In genomic region chr3R:28623564-28623963, dm6 we compare ENCODE assay signal across 1 fruit fly cellular context.
TF ChIP-seq lines count a peak whose summit lies in the region.

No protein-coding gene starts in this region.

TF ChIP-seq in whole organism, embryonic, 481 proteins besides CTCF, POLR2A, EP300 and RAD21 (continued from another document and continues in another):
- TF ChIP-seq Dip3 (GFP tag; optimal IDR thresholded peaks at IDR 0.05; lab: Kevin White, UChicago), result no peak
- TF ChIP-seq CG7357 (GFP tag; IDR thresholded peaks at IDR 0.05; lab: Robert Waterston, UW), result no peak
- no peak for TF ChIP-seq gfzf (GFP tag; optimal IDR thresholded peaks at IDR 0.05; lab: Kevin White, UChicago)
- no peak for TF ChIP-seq CG4617 (GFP tag; optimal IDR thresholded peaks at IDR 0.05; lab: Kevin White, UChicago; ENCODE audit: borderline replicate concordance)
- no peak for TF ChIP-seq CG33557 (GFP tag; optimal IDR thresholded peaks at IDR 0.05; lab: Kevin White, UChicago)
- no peak for TF ChIP-seq Hr39 (optimal IDR thresholded peaks at IDR 0.05; lab: Kevin White, UChicago)
- TF ChIP-seq dati (GFP tag; IDR thresholded peaks at IDR 0.05; lab: Robert Waterston, UW), result no peak
- no peak for TF ChIP-seq kah (GFP tag; optimal IDR thresholded peaks at IDR 0.05; lab: Kevin White, UChicago)
- TF ChIP-seq CG4854 (GFP tag; optimal IDR thresholded peaks at IDR 0.05; lab: Kevin White, UChicago), result no peak
- no peak for TF ChIP-seq tin (GFP tag; optimal IDR thresholded peaks at IDR 0.05; lab: Kevin White, UChicago)
- no peak; the same call in 1 of the 2 replicates for TF ChIP-seq sob (GFP tag; IDR thresholded peaks at IDR 0.05; lab: Robert Waterston, UW)
- no peak for TF ChIP-seq CG2889 (GFP tag; IDR thresholded peaks at IDR 0.05; lab: Robert Waterston, UW)
- no peak for TF ChIP-seq Sry-δ (GFP tag; optimal IDR thresholded peaks at IDR 0.05; lab: Kevin White, UChicago)
- TF ChIP-seq CG3281 (GFP tag; optimal IDR thresholded peaks at IDR 0.05; lab: Kevin White, UChicago), result no peak
- no peak for TF ChIP-seq CG16863 (GFP tag; optimal IDR thresholded peaks at IDR 0.05; lab: Kevin White, UChicago)
- TF ChIP-seq NK7.1 (GFP tag; optimal IDR thresholded peaks at IDR 0.05; lab: Kevin White, UChicago), result no peak
- no peak for TF ChIP-seq CG12299 (tag; optimal IDR thresholded peaks at IDR 0.05; lab: Kevin White, UChicago)
- TF ChIP-seq crp (GFP tag; optimal IDR thresholded peaks at IDR 0.05; lab: Kevin White, UChicago), result no peak
- TF ChIP-seq chm (GFP tag; IDR thresholded peaks at IDR 0.05; lab: Robert Waterston, UW), result no peak
- no peak for TF ChIP-seq ab (GFP tag; optimal IDR thresholded peaks at IDR 0.05; lab: Kevin White, UChicago)
- TF ChIP-seq caup (GFP tag; optimal IDR thresholded peaks at IDR 0.05; lab: Kevin White, UChicago; ENCODE audit: severe bottlenecking), result no peak
- TF ChIP-seq Nf-YB (GFP tag; optimal IDR thresholded peaks at IDR 0.05; lab: Kevin White, UChicago), result no peak
- TF ChIP-seq CG13775 (GFP tag; optimal IDR thresholded peaks at IDR 0.05; lab: Kevin White, UChicago), result no peak
- TF ChIP-seq PHDP (tag; optimal IDR thresholded peaks at IDR 0.05; lab: Kevin White, UChicago), result no peak
- TF ChIP-seq CG18619 (GFP tag; optimal IDR thresholded peaks at IDR 0.05; lab: Kevin White, UChicago), result no peak
- no peak for TF ChIP-seq her (GFP tag; optimal IDR thresholded peaks at IDR 0.05; lab: Kevin White, UChicago)
- TF ChIP-seq CG2129 (GFP tag; IDR thresholded peaks at IDR 0.05; lab: Robert Waterston, UW; ENCODE audit: partially characterized antibody), result no peak
- no peak for TF ChIP-seq jumu (GFP tag; optimal IDR thresholded peaks at IDR 0.05; lab: Kevin White, UChicago)
- no peak for TF ChIP-seq disco-r (GFP tag; optimal IDR thresholded peaks at IDR 0.05; lab: Kevin White, UChicago)
- no peak for TF ChIP-seq Awh (GFP tag; IDR thresholded peaks at IDR 0.05; lab: Robert Waterston, UW)
- no peak for TF ChIP-seq Doc2 (GFP tag; IDR thresholded peaks at IDR 0.05; lab: Robert Waterston, UW)
- TF ChIP-seq CG4404 (GFP tag; IDR thresholded peaks at IDR 0.05; lab: Robert Waterston, UW), result no peak
- no peak for TF ChIP-seq Poxn (GFP tag; IDR thresholded peaks at IDR 0.05; lab: Robert Waterston, UW)
- TF ChIP-seq CG4360 (GFP tag; IDR thresholded peaks at IDR 0.05; lab: Robert Waterston, UW), result no peak
- peak; percentile 33 for TF ChIP-seq grau (tag; optimal IDR thresholded peaks at IDR 0.05; lab: Kevin White, UChicago)
- no peak for TF ChIP-seq CG32772 (GFP tag; IDR thresholded peaks at IDR 0.05; lab: Robert Waterston, UW)
- TF ChIP-seq Trl (optimal IDR thresholded peaks at IDR 0.05; lab: Kevin White, UChicago), result no peak
- TF ChIP-seq Trl (GFP tag; optimal IDR thresholded peaks at IDR 0.05; lab: Kevin White, UChicago), result no peak
- no peak for TF ChIP-seq zen (tag; optimal IDR thresholded peaks at IDR 0.05; lab: Kevin White, UChicago)
- TF ChIP-seq CG13424 (tag; optimal IDR thresholded peaks at IDR 0.05; lab: Kevin White, UChicago), result peak; percentile 39
- TF ChIP-seq Xbp1 (GFP tag; optimal IDR thresholded peaks at IDR 0.05; lab: Kevin White, UChicago), result peak; percentile 18
- TF ChIP-seq CG6765 (GFP tag; optimal IDR thresholded peaks at IDR 0.05; lab: Kevin White, UChicago), result no peak
- no peak for TF ChIP-seq CG18476 (GFP tag; optimal IDR thresholded peaks at IDR 0.05; lab: Kevin White, UChicago)
- TF ChIP-seq CG7556 (GFP tag; optimal IDR thresholded peaks at IDR 0.05; lab: Kevin White, UChicago), result no peak
- peak; percentile 20 for TF ChIP-seq dmrt11E (tag; optimal IDR thresholded peaks at IDR 0.05; lab: Kevin White, UChicago)
- no peak for TF ChIP-seq CG14710 (tag; optimal IDR thresholded peaks at IDR 0.05; lab: Kevin White, UChicago)
- TF ChIP-seq CG30403 (GFP tag; optimal IDR thresholded peaks at IDR 0.05; lab: Kevin White, UChicago), result no peak
- TF ChIP-seq sima (GFP tag; optimal IDR thresholded peaks at IDR 0.05; lab: Kevin White, UChicago), result no peak
- no peak for TF ChIP-seq Sry-β (GFP tag; optimal IDR thresholded peaks at IDR 0.05; lab: Kevin White, UChicago)
- no peak for TF ChIP-seq CG5245 (GFP tag; optimal IDR thresholded peaks at IDR 0.05; lab: Kevin White, UChicago)
- TF ChIP-seq CG3163 (GFP tag; optimal IDR thresholded peaks at IDR 0.05; lab: Kevin White, UChicago), result no peak
- no peak for TF ChIP-seq cas (GFP tag; IDR thresholded peaks at IDR 0.05; lab: Robert Waterston, UW)
- TF ChIP-seq unc-4 (GFP tag; IDR thresholded peaks at IDR 0.05; lab: Robert Waterston, UW; ENCODE audit: partially characterized antibody), result no peak
- TF ChIP-seq HLHmδ (GFP tag; optimal IDR thresholded peaks at IDR 0.05; lab: Kevin White, UChicago), result no peak
- TF ChIP-seq CG9797 (GFP tag; optimal IDR thresholded peaks at IDR 0.05; lab: Kevin White, UChicago), result no peak
- no peak for TF ChIP-seq schlank (tag; optimal IDR thresholded peaks at IDR 0.05; lab: Kevin White, UChicago)
- no peak for TF ChIP-seq CG12659 (GFP tag; optimal IDR thresholded peaks at IDR 0.05; lab: Kevin White, UChicago)
- TF ChIP-seq CG2678 (tag; optimal IDR thresholded peaks at IDR 0.05; lab: Kevin White, UChicago), result peak; percentile 35
- TF ChIP-seq CG2116 (GFP tag; optimal IDR thresholded peaks at IDR 0.05; lab: Kevin White, UChicago), result no peak
- TF ChIP-seq CG12155 (GFP tag; optimal IDR thresholded peaks at IDR 0.05; lab: Kevin White, UChicago), result no peak
- no peak for TF ChIP-seq CG8089 (GFP tag; optimal IDR thresholded peaks at IDR 0.05; lab: Kevin White, UChicago)
- no peak for TF ChIP-seq CG7963 (GFP tag; IDR thresholded peaks at IDR 0.05; lab: Robert Waterston, UW; ENCODE audit: partially characterized antibody)
- TF ChIP-seq CG1024 (GFP tag; IDR thresholded peaks at IDR 0.05; lab: Robert Waterston, UW), result no peak
- no peak for TF ChIP-seq peb (GFP tag; IDR thresholded peaks at IDR 0.05; lab: Robert Waterston, UW)
- no peak for TF ChIP-seq slbo (GFP tag; IDR thresholded peaks at IDR 0.05; lab: Robert Waterston, UW)
- no peak for TF ChIP-seq YL-1 (GFP tag; optimal IDR thresholded peaks at IDR 0.05; lab: Kevin White, UChicago)
- TF ChIP-seq HLH54F (GFP tag; optimal IDR thresholded peaks at IDR 0.05; lab: Kevin White, UChicago), result no peak
- TF ChIP-seq Usf (GFP tag; optimal IDR thresholded peaks at IDR 0.05; lab: Kevin White, UChicago), result no peak
- no peak for TF ChIP-seq CG15696 (tag; optimal IDR thresholded peaks at IDR 0.05; lab: Kevin White, UChicago)
- TF ChIP-seq CG3847 (GFP tag; IDR thresholded peaks at IDR 0.05; lab: Robert Waterston, UW), result no peak
- TF ChIP-seq NFAT (GFP tag; IDR thresholded peaks at IDR 0.05; lab: Robert Waterston, UW), result no peak
- TF ChIP-seq zf30C (GFP tag; optimal IDR thresholded peaks at IDR 0.05; lab: Kevin White, UChicago), result peak; percentile 39
- no peak for TF ChIP-seq Nf-YA (GFP tag; IDR thresholded peaks at IDR 0.05; lab: Robert Waterston, UW)
- no peak for TF ChIP-seq CG7271 (tag; optimal IDR thresholded peaks at IDR 0.05; lab: Kevin White, UChicago)
- TF ChIP-seq BtbVII (GFP tag; optimal IDR thresholded peaks at IDR 0.05; lab: Kevin White, UChicago), result no peak
- TF ChIP-seq CG10431 (GFP tag; optimal IDR thresholded peaks at IDR 0.05; lab: Kevin White, UChicago), result no peak
- TF ChIP-seq Sox102F (GFP tag; optimal IDR thresholded peaks at IDR 0.05; lab: Kevin White, UChicago), result peak; percentile 38
- TF ChIP-seq bsh (GFP tag; optimal IDR thresholded peaks at IDR 0.05; lab: Kevin White, UChicago), result peak in 1 of 2 experiments; percentile 33
- TF ChIP-seq CG11696 (GFP tag; IDR thresholded peaks at IDR 0.05; lab: Robert Waterston, UW), result no peak
- no peak for TF ChIP-seq Adf1 (GFP tag; IDR thresholded peaks at IDR 0.05; lab: Robert Waterston, UW)
- TF ChIP-seq CG17328 (GFP tag; IDR thresholded peaks at IDR 0.05; lab: Robert Waterston, UW), result no peak; the same call in 1 of the 2 replicates
- TF ChIP-seq Blimp-1 (GFP tag; optimal IDR thresholded peaks at IDR 0.05; lab: Kevin White, UChicago), result peak; percentile 38
- peak; percentile 28 for TF ChIP-seq Ssrp (tag; optimal IDR thresholded peaks at IDR 0.05; lab: Kevin White, UChicago)
- TF ChIP-seq Hsf (GFP tag; optimal IDR thresholded peaks at IDR 0.05; lab: Kevin White, UChicago), result peak; percentile 20
- TF ChIP-seq Fer3 (tag; optimal IDR thresholded peaks at IDR 0.05; lab: Kevin White, UChicago), result no peak
- no peak for TF ChIP-seq ham (GFP tag; IDR thresholded peaks at IDR 0.05; lab: Robert Waterston, UW)
- TF ChIP-seq CG1792 (GFP tag; optimal IDR thresholded peaks at IDR 0.05; lab: Kevin White, UChicago), result no peak
- TF ChIP-seq sens (GFP tag; lab: Kevin White, UChicago), result peak; percentile 83
- TF ChIP-seq CG4424 (GFP tag; optimal IDR thresholded peaks at IDR 0.05; lab: Kevin White, UChicago), result peak; percentile 7
- TF ChIP-seq esg (GFP tag; conservative IDR thresholded peaks at IDR 0.05; lab: Robert Waterston, UW), result no peak
- TF ChIP-seq CG18011 (GFP tag; optimal IDR thresholded peaks at IDR 0.05; lab: Kevin White, UChicago), result no peak
- no peak for TF ChIP-seq CG2875 (GFP tag; optimal IDR thresholded peaks at IDR 0.05; lab: Kevin White, UChicago)
- TF ChIP-seq pzg (GFP tag; optimal IDR thresholded peaks at IDR 0.05; lab: Kevin White, UChicago), result no peak
- no peak for TF ChIP-seq CG8765 (GFP tag; IDR thresholded peaks at IDR 0.05; lab: Robert Waterston, UW)
- no peak for TF ChIP-seq B-H2 (GFP tag; optimal IDR thresholded peaks at IDR 0.05; lab: Kevin White, UChicago)
- TF ChIP-seq vfl (GFP tag; optimal IDR thresholded peaks at IDR 0.05; lab: Kevin White, UChicago), result no peak
- no peak for TF ChIP-seq CG10267 (tag; optimal IDR thresholded peaks at IDR 0.05; lab: Kevin White, UChicago)
- peak; percentile 37 for TF ChIP-seq CG12391 (tag; optimal IDR thresholded peaks at IDR 0.05; lab: Kevin White, UChicago)
- peak; percentile 40 for TF ChIP-seq Asciz (GFP tag; optimal IDR thresholded peaks at IDR 0.05; lab: Kevin White, UChicago)
- no peak for TF ChIP-seq CG17802 (tag; optimal IDR thresholded peaks at IDR 0.05; lab: Kevin White, UChicago)
- no peak for TF ChIP-seq CG42726 (GFP tag; IDR thresholded peaks at IDR 0.05; lab: Robert Waterston, UW; ENCODE audit: partially characterized antibody)
- TF ChIP-seq CG15601 (tag; optimal IDR thresholded peaks at IDR 0.05; lab: Kevin White, UChicago), result no peak
- no peak for TF ChIP-seq trem (tag; optimal IDR thresholded peaks at IDR 0.05; lab: Kevin White, UChicago)
- no peak for TF ChIP-seq D (optimal IDR thresholded peaks at IDR 0.05; lab: Kevin White, UChicago)
- TF ChIP-seq D (GFP tag; optimal IDR thresholded peaks at IDR 0.05; lab: Kevin White, UChicago), result no peak
- TF ChIP-seq Hr78 (GFP tag; optimal IDR thresholded peaks at IDR 0.05; lab: Kevin White, UChicago), result no peak
- no peak for TF ChIP-seq Max (GFP tag; optimal IDR thresholded peaks at IDR 0.05; lab: Kevin White, UChicago)
- no peak for TF ChIP-seq en (GFP tag; optimal IDR thresholded peaks at IDR 0.05; lab: Kevin White, UChicago)
- no peak for TF ChIP-seq bab2 (GFP tag; optimal IDR thresholded peaks at IDR 0.05; lab: Kevin White, UChicago)
- TF ChIP-seq prd (optimal IDR thresholded peaks at IDR 0.05; lab: Kevin White, UChicago), result no peak
- no peak for TF ChIP-seq prd (GFP tag; IDR thresholded peaks at IDR 0.05; lab: Robert Waterston, UW)
- TF ChIP-seq CG1529 (GFP tag; optimal IDR thresholded peaks at IDR 0.05; lab: Kevin White, UChicago), result no peak
- peak; percentile 50; the same call in 1 of the 2 replicates for TF ChIP-seq CG31441 (GFP tag; IDR thresholded peaks at IDR 0.05; lab: Robert Waterston, UW)
- TF ChIP-seq corto (GFP tag; optimal IDR thresholded peaks at IDR 0.05; lab: Kevin White, UChicago), result no peak
- TF ChIP-seq dmrt99B (tag; optimal IDR thresholded peaks at IDR 0.05; lab: Kevin White, UChicago), result peak; percentile 68
- no peak for TF ChIP-seq CG31365 (tag; optimal IDR thresholded peaks at IDR 0.05; lab: Kevin White, UChicago)
- no peak for TF ChIP-seq sd (tag; optimal IDR thresholded peaks at IDR 0.05; lab: Kevin White, UChicago)
- no peak for TF ChIP-seq pho (GFP tag; optimal IDR thresholded peaks at IDR 0.05; lab: Kevin White, UChicago)
- peak; percentile 2 for TF ChIP-seq CG17385 (GFP tag; optimal IDR thresholded peaks at IDR 0.05; lab: Kevin White, UChicago)
- TF ChIP-seq fru (optimal IDR thresholded peaks at IDR 0.05; lab: Kevin White, UChicago), result no peak
- TF ChIP-seq CG3838 (GFP tag; optimal IDR thresholded peaks at IDR 0.05; lab: Kevin White, UChicago), result no peak
- TF ChIP-seq Fer1 (GFP tag; optimal IDR thresholded peaks at IDR 0.05; lab: Kevin White, UChicago), result no peak
- TF ChIP-seq CG13287 (GFP tag; IDR thresholded peaks at IDR 0.05; lab: Robert Waterston, UW; ENCODE audit: partially characterized antibody), result no peak
- TF ChIP-seq CG4730 (GFP tag; IDR thresholded peaks at IDR 0.05; lab: Robert Waterston, UW), result no peak
- peak; percentile 53 for TF ChIP-seq CG7839 (tag; optimal IDR thresholded peaks at IDR 0.05; lab: Kevin White, UChicago)
- no peak for TF ChIP-seq HHEX (GFP tag; optimal IDR thresholded peaks at IDR 0.05; lab: Kevin White, UChicago)
- no peak for TF ChIP-seq Abd-B (GFP tag; optimal IDR thresholded peaks at IDR 0.05; lab: Kevin White, UChicago)
- no peak for TF ChIP-seq cato (GFP tag; optimal IDR thresholded peaks at IDR 0.05; lab: Kevin White, UChicago; ENCODE audit: borderline replicate concordance)
- TF ChIP-seq gt (GFP tag; IDR thresholded peaks at IDR 0.05; lab: Robert Waterston, UW), result no peak
- TF ChIP-seq fd102C (GFP tag; optimal IDR thresholded peaks at IDR 0.05; lab: Kevin White, UChicago), result no peak
- no peak for TF ChIP-seq CG16779 (GFP tag; IDR thresholded peaks at IDR 0.05; lab: Robert Waterston, UW)
- TF ChIP-seq Scr (GFP tag; IDR thresholded peaks at IDR 0.05; lab: Robert Waterston, UW; ENCODE audit: partially characterized antibody), result no peak
- TF ChIP-seq Doc3 (GFP tag; IDR thresholded peaks at IDR 0.05; lab: Robert Waterston, UW; ENCODE audit: partially characterized antibody), result no peak
- TF ChIP-seq CG7372 (GFP tag; IDR thresholded peaks at IDR 0.05; lab: Robert Waterston, UW), result no peak
- no peak for TF ChIP-seq CG10543 (GFP tag; optimal IDR thresholded peaks at IDR 0.05; lab: Kevin White, UChicago)
- no peak for TF ChIP-seq Nf-YC (tag; optimal IDR thresholded peaks at IDR 0.05; lab: Kevin White, UChicago)
- TF ChIP-seq BEAF-32 (GFP tag; optimal IDR thresholded peaks at IDR 0.05; lab: Kevin White, UChicago), result no peak
- no peak for TF ChIP-seq CG8359 (GFP tag; optimal IDR thresholded peaks at IDR 0.05; lab: Kevin White, UChicago; ENCODE audit: borderline replicate concordance)
- TF ChIP-seq grn (GFP tag; optimal IDR thresholded peaks at IDR 0.05; lab: Kevin White, UChicago), result no peak
- no peak for TF ChIP-seq Fer2 (tag; optimal IDR thresholded peaks at IDR 0.05; lab: Kevin White, UChicago)
